Fruit fly (Drosophila melanogaster) whole organism, prepupa: Measurements from ENCODE around the gene CG34462.

ENCODE experiments used
- Blimp-1 ChIP-seq: fragments of 200-800 bp; sonication (Bioruptor generic); optimal IDR thresholded peaks from 3 replicates; lab custom pipeline; 2017; ENCODE audit warnings: missing biosample characterization, missing genetic modification characterization, mild to moderate bottlenecking, moderate library complexity, missing genetic modification reagents
- CG10669 ChIP-seq: fragments of 200-800 bp; sonication (Bioruptor generic); optimal IDR thresholded peaks from 3 replicates; lab custom pipeline; 2018; ENCODE audit warnings: missing biosample characterization, mild to moderate bottlenecking, missing genetic modification characterization, moderate library complexity
- CG11762 ChIP-seq: fragments of 200-800 bp; sonication (Bioruptor generic); optimal IDR thresholded peaks from 3 replicates; lab custom pipeline; 2016; ENCODE audit warnings: missing biosample characterization, missing genetic modification characterization; ENCODE audit not compliant: insufficient read depth
- CG15336 ChIP-seq: fragments of 200-800 bp; sonication (Bioruptor generic); IDR thresholded peaks from 2 replicates; pipeline ENCODE4 v1.3.6; 2022; ENCODE audit warnings: missing biosample characterization, missing genetic modification characterization
- CG16779 ChIP-seq: fragments of 200-800 bp; sonication (Bioruptor generic); optimal IDR thresholded peaks from 3 replicates; lab custom pipeline; 2017; ENCODE audit warnings: missing biosample characterization, mild to moderate bottlenecking, missing genetic modification characterization
- CG3032 ChIP-seq: fragments of 200-800 bp; optimal IDR thresholded peaks from 2 replicates; lab custom pipeline; 2019; ENCODE audit warnings: missing biosample characterization, mild to moderate bottlenecking, missing genetic modification characterization, moderate library complexity
- CG32006 ChIP-seq: fragments of 200-800 bp; sonication (Bioruptor generic); optimal IDR thresholded peaks from 3 replicates; lab custom pipeline; 2017; ENCODE audit warnings: missing biosample characterization, mild to moderate bottlenecking, missing genetic modification characterization
- CG34406 ChIP-seq: fragments of 200-800 bp; sonication (Bioruptor generic); optimal IDR thresholded peaks from 3 replicates; lab custom pipeline; 2016; ENCODE audit warnings: missing biosample characterization, missing genetic modification characterization
- CG6792 ChIP-seq: fragments of 200-800 bp; sonication (Bioruptor generic); optimal IDR thresholded peaks from 3 replicates; lab custom pipeline; 2016; ENCODE audit warnings: missing biosample characterization, missing genetic modification characterization
- CG7368 ChIP-seq: fragments of 200-800 bp; sonication (Bioruptor generic); optimal IDR thresholded peaks from 3 replicates; lab custom pipeline; 2016; ENCODE audit warnings: missing biosample characterization, missing genetic modification characterization
- CG8319 ChIP-seq: fragments of 200-800 bp; sonication (Bioruptor generic); optimal IDR thresholded peaks from 3 replicates; lab custom pipeline; 2016; ENCODE audit warnings: missing biosample characterization, missing genetic modification characterization
- CG8632 ChIP-seq: fragments of 200-800 bp; sonication (Bioruptor generic); optimal IDR thresholded peaks from 3 replicates; lab custom pipeline; 2016; ENCODE audit warnings: missing biosample characterization, missing genetic modification characterization
- CG9139 ChIP-seq: fragments of 200-800 bp; sonication (Bioruptor generic); optimal IDR thresholded peaks from 3 replicates; lab custom pipeline; 2017; ENCODE audit warnings: missing biosample characterization, mild to moderate bottlenecking, missing genetic modification characterization
- Ets96B ChIP-seq: fragments of 200-800 bp; optimal IDR thresholded peaks from 2 replicates; lab custom pipeline; 2019; ENCODE audit warnings: missing biosample characterization, mild to moderate bottlenecking, missing genetic modification characterization, moderate library complexity
- Gug ChIP-seq: fragments of 200-800 bp; sonication (Bioruptor generic); IDR thresholded peaks from 2 replicates; pipeline ENCODE4 v1.3.6; 2022; ENCODE audit warnings: missing biosample characterization, missing genetic modification characterization
- Hr38 ChIP-seq: sonication (Bioruptor generic); optimal IDR thresholded peaks from 2 replicates; lab custom pipeline; 2016; ENCODE audit warnings: missing biosample characterization, missing genetic modification characterization
- Hr39 ChIP-seq: fragments of 200-800 bp; sonication (Bioruptor generic); optimal IDR thresholded peaks from 2 replicates; lab custom pipeline; 2016; ENCODE audit warnings: missing biosample characterization, missing genetic modification characterization
- Hr4 ChIP-seq: fragments of 200-800 bp; sonication (Bioruptor generic); optimal IDR thresholded peaks from 3 replicates; lab custom pipeline; 2016; ENCODE audit warnings: missing biosample characterization, missing genetic modification characterization
- OdsH ChIP-seq: fragments of 200-800 bp; sonication (Bioruptor generic); optimal IDR thresholded peaks from 3 replicates; lab custom pipeline; 2016; ENCODE audit warnings: missing biosample characterization, missing genetic modification characterization
- Smox ChIP-seq: fragments of 200-800 bp; sonication (Bioruptor generic); optimal IDR thresholded peaks from 3 replicates; lab custom pipeline; 2016; ENCODE audit warnings: missing biosample characterization, missing genetic modification characterization
- Sox102F ChIP-seq: fragments of 200-800 bp; sonication (Bioruptor generic); optimal IDR thresholded peaks from 2 replicates; lab custom pipeline; 2016; ENCODE audit warnings: missing biosample characterization, mild to moderate bottlenecking, missing genetic modification characterization
- acj6 ChIP-seq: fragments of 200-800 bp; sonication (Bioruptor generic); optimal IDR thresholded peaks from 3 replicates; lab custom pipeline; 2016; ENCODE audit warnings: missing biosample characterization, missing genetic modification characterization
- dac ChIP-seq: fragments of 200-800 bp; sonication (Bioruptor generic); optimal IDR thresholded peaks from 2 replicates; lab custom pipeline; 2017; ENCODE audit warnings: missing biosample characterization, mild to moderate bottlenecking, missing genetic modification characterization
- dsx ChIP-seq: fragments of 200-800 bp; optimal IDR thresholded peaks from 3 replicates; lab custom pipeline; 2019; ENCODE audit warnings: missing biosample characterization, mild to moderate bottlenecking, missing genetic modification characterization, moderate library complexity; ENCODE audit not compliant: poor library complexity, severe bottlenecking
- eg ChIP-seq: fragments of 200-800 bp; sonication (Bioruptor generic); IDR thresholded peaks from 3 replicates; pipeline ENCODE4 v1.3.6; 2022; ENCODE audit warnings: missing biosample characterization, missing genetic modification characterization
- esn ChIP-seq: fragments of 200-800 bp; sonication (Bioruptor generic); optimal IDR thresholded peaks from 2 replicates; lab custom pipeline; 2016; ENCODE audit warnings: missing biosample characterization, mild to moderate bottlenecking, missing genetic modification characterization, moderate library complexity
- fd59A ChIP-seq: fragments of 200-800 bp; sonication (Bioruptor generic); optimal IDR thresholded peaks from 2 replicates; lab custom pipeline; 2017; ENCODE audit warnings: missing biosample characterization, mild to moderate bottlenecking, missing genetic modification characterization, missing genetic modification reagents
- fkh ChIP-seq: fragments of 200-800 bp; sonication (Bioruptor generic); optimal IDR thresholded peaks from 3 replicates; lab custom pipeline; 2017; ENCODE audit warnings: missing biosample characterization, mild to moderate bottlenecking, missing genetic modification characterization, moderate library complexity
- lz ChIP-seq: fragments of 200-800 bp; sonication (Bioruptor generic); optimal IDR thresholded peaks from 3 replicates; lab custom pipeline; 2016; ENCODE audit warnings: missing biosample characterization, missing genetic modification characterization
- net ChIP-seq: fragments of 200-800 bp; sonication (Bioruptor generic); optimal IDR thresholded peaks from 3 replicates; lab custom pipeline; 2016; ENCODE audit warnings: missing biosample characterization, missing genetic modification characterization
- pdm3 ChIP-seq: fragments of 200-800 bp; sonication (Bioruptor generic); optimal IDR thresholded peaks from 3 replicates; lab custom pipeline; 2016; ENCODE audit warnings: missing biosample characterization, missing genetic modification characterization
- salr ChIP-seq, 2 experiments: fragments of 200-800 bp; sonication (Bioruptor generic); optimal IDR thresholded peaks; 3 replicates each; lab custom pipeline; 2016 to 2018; ENCODE audit warnings: missing biosample characterization in 2 of 2, missing genetic modification characterization in 2 of 2, mild to moderate bottlenecking in 1 of 2
- ss ChIP-seq, 2 experiments: fragments of 200-800 bp; sonication (Bioruptor generic); optimal IDR thresholded peaks; 2 replicates in 1 of 2; 3 replicates in 1 of 2; lab custom pipeline; 2017 to 2018; ENCODE audit warnings: mild to moderate bottlenecking in 2 of 2, missing biosample characterization in 2 of 2, missing genetic modification characterization in 2 of 2, moderate library complexity in 1 of 2
- svp ChIP-seq: fragments of 200-800 bp; sonication (Bioruptor generic); peaks from one replicate; lab custom pipeline; 2016; ENCODE audit warnings: missing biosample characterization, missing genetic modification characterization
- vri ChIP-seq: fragments of 200-800 bp; sonication (Bioruptor generic); optimal IDR thresholded peaks from 3 replicates; lab custom pipeline; 2016; ENCODE audit warnings: missing biosample characterization, mild to moderate bottlenecking, missing genetic modification characterization

The CG34462 gene

dm6 chr3L:8346100-8346980, 18.0 kb downstream of the CG34462 start, which contains the start of the genes CG7182 and GAPcenA (continued):
- TF ChIP-seq OdsH (no peak), Smox (GFP tag; lab: Kevin White, UChicago) (no peak), CG7368 (GFP tag; lab: Kevin White, UChicago) (peak; percentile 57), Blimp-1 (GFP tag; lab: Kevin White, UChicago) (peak; percentile 42), dsx (GFP tag; lab: Kevin White, UChicago) (no peak), pdm3 (GFP tag; lab: Kevin White, UChicago) (no peak), Sox102F (no peak), CG16779 (tag; lab: Kevin White, UChicago) (no peak), salr (GFP tag; optimal IDR thresholded peaks at IDR 0.05; lab: Kevin White, UChicago) (no peak), CG8319 (GFP tag; lab: Kevin White, UChicago) (peak; percentile 46), CG34406 (GFP tag; lab: Kevin White, UChicago) (peak; percentile 81), eg (GFP tag; lab: Robert Waterston, UW) (peak; percentile 75), Hr38 (GFP tag; lab: Kevin White, UChicago) (no peak), CG6792 (GFP tag; lab: Kevin White, UChicago) (peak; percentile 70), CG32006 (GFP tag; lab: Kevin White, UChicago) (no peak), ss (GFP tag; optimal IDR thresholded peaks at IDR 0.05; lab: Kevin White, UChicago) (peak in 1 of 2 experiments; percentile 79), Hr39 (peak; percentile 53), CG10669 (GFP tag; lab: Kevin White, UChicago) (peak; percentile 69), Hr4 (GFP tag; lab: Kevin White, UChicago) (no peak), CG11762 (GFP tag; lab: Kevin White, UChicago) (peak; percentile 64), vri (GFP tag; lab: Kevin White, UChicago) (peak; percentile 90), net (GFP tag; lab: Kevin White, UChicago) (peak; percentile 71), CG15336 (peak; percentile 59; the same call in 1 of the 2 replicates), Ets96B (peak; percentile 78), CG3032 (peak; percentile 85), CG8632 (peak; percentile 77), lz (GFP tag; lab: Kevin White, UChicago) (peak; percentile 66), Gug (0 out of 2 replicates have a peak, but pooled peaks have one; percentile 9)

DNA sequence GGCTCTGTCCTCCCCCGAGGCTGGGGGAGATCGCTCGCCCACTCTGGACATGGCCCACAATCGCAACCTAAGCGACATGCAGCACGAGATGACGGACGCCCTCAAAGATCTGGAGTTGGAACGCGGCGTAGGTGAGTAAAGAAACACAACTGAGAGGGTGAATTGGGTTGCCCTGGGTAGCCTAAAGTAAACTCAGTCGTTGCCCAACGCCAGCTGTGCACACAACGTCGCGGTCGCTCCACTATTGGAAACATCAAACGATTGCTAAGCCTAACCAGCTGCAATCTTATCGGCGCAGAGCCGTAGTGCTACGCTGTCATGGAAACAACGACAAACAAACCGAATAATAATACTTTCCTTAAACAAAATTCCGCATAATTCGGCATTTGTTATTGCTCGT, 19.0 kb downstream of the CG34462 start:
- TF ChIP-seq fkh (GFP tag; lab: Kevin White, UChicago) (peak; percentile 83), CG16779 (tag; lab: Kevin White, UChicago) (no peak)

DNA sequence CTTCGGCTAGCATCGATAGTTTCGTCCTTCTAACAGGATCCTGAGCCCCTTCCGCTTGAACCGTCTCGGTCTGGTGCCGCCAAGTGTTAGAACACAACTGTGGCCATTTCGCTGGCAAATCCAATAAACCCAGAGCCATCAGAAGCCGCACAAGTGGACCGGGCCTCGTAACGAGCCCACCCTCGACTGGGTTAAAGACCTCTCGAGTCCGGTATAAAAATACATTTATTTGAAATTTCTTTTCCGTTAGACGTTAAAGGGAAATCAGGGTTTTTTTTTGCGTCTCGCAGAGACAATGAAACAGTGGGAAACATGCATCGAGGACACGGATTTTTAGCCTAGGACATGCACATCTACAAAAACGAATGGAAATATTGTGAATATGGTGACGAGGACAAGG, 27.8 kb downstream of the CG34462 start, which contains the start of gene Culd:
Gene Culd (minus strand): TSS at position 101 of the 400 bp plus-strand sequence.
- TF ChIP-seq CG6792 (GFP tag; lab: Kevin White, UChicago) (no peak), fd59A (GFP tag; lab: Kevin White, UChicago) (no peak), lz (GFP tag; lab: Kevin White, UChicago) (no peak), Hr39 (no peak), dac (GFP tag; lab: Kevin White, UChicago) (no peak), acj6 (GFP tag; lab: Kevin White, UChicago) (no peak), Blimp-1 (GFP tag; lab: Kevin White, UChicago) (no peak), eg (GFP tag; lab: Robert Waterston, UW) (no peak), svp (GFP tag; lab: Kevin White, UChicago) (no peak), CG9139 (GFP tag; lab: Kevin White, UChicago) (no peak), esn (no peak), CG32006 (GFP tag; lab: Kevin White, UChicago) (no peak), CG16779 (tag; lab: Kevin White, UChicago) (no peak), net (GFP tag; lab: Kevin White, UChicago) (no peak), fkh (GFP tag; lab: Kevin White, UChicago) (no peak), CG8632 (no peak), CG34406 (GFP tag; lab: Kevin White, UChicago) (no peak), Ets96B (no peak)
